Fruit fly (Drosophila melanogaster) whole organism, embryonic: Measurements from ENCODE around the gene CG17744.

Experiments used
- CG11093 ChIP-seq: fragments of 200-800 bp; sonication (Bioruptor generic); IDR thresholded peaks from 3 replicates; pipeline ENCODE4 v1.3.6; 2022; ENCODE audit warnings: missing biosample characterization, missing genetic modification characterization
- CG2129 ChIP-seq: fragments of 200-800 bp; sonication (Bioruptor generic); IDR thresholded peaks from 2 replicates; pipeline ENCODE4 v1.3.6; 2022; ENCODE audit warnings: missing biosample characterization, missing genetic modification characterization; ENCODE audit not compliant: partially characterized antibody
- CG8765 ChIP-seq: fragments of 200-800 bp; sonication (Bioruptor generic); IDR thresholded peaks from 2 replicates; pipeline ENCODE4 v1.3.6; 2022; ENCODE audit warnings: missing biosample characterization, missing genetic modification characterization
- CHES-1-like ChIP-seq: fragments of 200-800 bp; sonication (Bioruptor generic); optimal IDR thresholded peaks from 2 replicates; lab custom pipeline; 2016; ENCODE audit warnings: missing biosample characterization, missing genetic modification characterization
- Lpt ChIP-seq: fragments of >200 bp; optimal IDR thresholded peaks from 2 replicates; lab custom pipeline; 2018; ENCODE audit warnings: missing biosample characterization, missing genetic modification characterization
- cato ChIP-seq: fragments of 200-800 bp; sonication (Bioruptor generic); optimal IDR thresholded peaks from 2 replicates; lab custom pipeline; 2016; ENCODE audit warnings: missing biosample characterization, missing genetic modification characterization, borderline replicate concordance
- croc ChIP-seq: fragments of 200-800 bp; sonication (Bioruptor generic); conservative IDR thresholded peaks from 3 replicates; pipeline ENCODE4 v1.3.6; 2022; ENCODE audit warnings: missing biosample characterization, missing genetic modification characterization
- vnd ChIP-seq: fragments of 200-800 bp; sonication (Bioruptor generic); IDR thresholded peaks from 3 replicates; pipeline ENCODE4 v1.3.6; 2022; ENCODE audit warnings: missing biosample characterization, missing genetic modification characterization; ENCODE audit not compliant: partially characterized antibody

DNA sequence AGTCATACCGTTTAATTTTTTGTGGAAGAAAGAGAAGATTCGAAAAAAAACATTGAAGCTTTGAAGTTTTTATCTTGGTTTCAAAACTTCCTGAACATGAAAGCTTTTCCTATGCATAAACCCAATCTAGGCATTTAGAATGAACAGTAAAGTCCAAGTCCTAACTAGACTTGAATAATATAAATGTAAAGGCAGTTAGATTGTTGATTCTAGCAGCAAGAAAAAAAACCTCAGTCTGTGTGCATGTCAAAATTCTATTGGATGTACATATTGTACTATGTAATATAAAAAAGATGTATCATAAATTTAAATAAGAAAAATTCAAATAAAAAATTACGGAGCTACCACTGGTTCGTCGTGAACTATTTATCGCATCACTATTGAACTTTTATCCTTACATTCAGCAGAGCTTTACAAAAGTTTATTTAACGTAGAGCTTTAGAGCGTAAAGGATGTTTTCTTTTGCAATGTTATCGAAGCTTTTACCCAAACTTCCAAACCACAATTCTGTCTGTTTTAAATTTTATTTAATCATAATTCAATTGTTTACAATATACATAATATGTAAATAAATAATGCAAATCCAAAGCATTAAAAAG lies 31.9 kb upstream of the CG17744 start:
- TF ChIP-seq CG2129 (GFP tag; lab: Robert Waterston, UW) = no peak
- no peak for TF ChIP-seq CG11093
- TF ChIP-seq CG8765 (GFP tag; lab: Robert Waterston, UW) = no peak
- no peak for TF ChIP-seq vnd (GFP tag; lab: Robert Waterston, UW)
- no peak for TF ChIP-seq CHES-1-like
- TF ChIP-seq cato (GFP tag; lab: Kevin White, UChicago) = no peak
- TF ChIP-seq croc = no peak
- TF ChIP-seq Lpt (GFP tag; lab: Kevin White, UChicago) = no peak
